Worm (Caenorhabditis elegans) whole organism, young adult: ENCODE data around the gene rack-1.

ENCODE experiments used
- C06A6.2 ChIP-seq: fragments of 200-800 bp; sonication (Bioruptor generic); conservative IDR thresholded peaks from 2 replicates; pipeline ENCODE4 v1.3.6; 2022; ENCODE audit warnings: missing genetic modification characterization, missing compliant biosample characterization
- C17E4.6 ChIP-seq: fragments of 200-800 bp; sonication (Bioruptor generic); IDR thresholded peaks from 2 replicates; pipeline ENCODE4 v1.3.6; 2022; ENCODE audit warnings: missing genetic modification reagents, missing genetic modification characterization, missing compliant biosample characterization
- F33H1.4 ChIP-seq: fragments of 200-800 bp; sonication (Bioruptor generic); IDR thresholded peaks from 2 replicates; pipeline ENCODE4 v1.3.6; 2022; ENCODE audit warnings: missing genetic modification reagents, missing genetic modification characterization, missing compliant biosample characterization
- Y67H2A.10 ChIP-seq: fragments of 200-800 bp; sonication (Bioruptor generic); conservative IDR thresholded peaks from 2 replicates; pipeline ENCODE4 v1.3.6; 2022; ENCODE audit warnings: missing genetic modification reagents, missing genetic modification characterization, missing compliant biosample characterization
- athp-1 ChIP-seq: sonication (generic microtip); optimal IDR thresholded peaks from 2 replicates; lab custom pipeline; 2017; ENCODE audit warnings: mild to moderate bottlenecking, missing genetic modification characterization, missing compliant biosample characterization
- attf-3 ChIP-seq: fragments of 200-800 bp; sonication (Bioruptor generic); conservative IDR thresholded peaks from 2 replicates; pipeline ENCODE4 v1.3.6; 2022; ENCODE audit warnings: missing genetic modification reagents, missing genetic modification characterization, missing compliant biosample characterization
- bed-2 ChIP-seq: fragments of 200-800 bp; sonication (Bioruptor generic); IDR thresholded peaks from 2 replicates; pipeline ENCODE4 v1.3.6; 2022; ENCODE audit warnings: missing genetic modification reagents, missing genetic modification characterization, missing compliant biosample characterization
- ccch-3 ChIP-seq: fragments of 200-800 bp; sonication (Bioruptor generic); optimal IDR thresholded peaks from 2 replicates; lab custom pipeline; 2018; ENCODE audit warnings: mild to moderate bottlenecking, missing genetic modification characterization, missing compliant biosample characterization
- cebp-1 ChIP-seq, 2 experiments: fragments of 200-800 bp in 1 of 2; sonication (Bioruptor generic) in 1 of 2; sonication (generic microtip) in 1 of 2; IDR thresholded peaks in 1 of 2; optimal IDR thresholded peaks in 1 of 2; 2 replicates each; pipeline versions ENCODE4 v1.3.6 to Lab custom; 2017 to 2022; ENCODE audit warnings: missing compliant biosample characterization in 2 of 2, missing genetic modification characterization in 2 of 2, mild to moderate bottlenecking in 1 of 2, missing genetic modification reagents in 1 of 2, moderate library complexity in 1 of 2
- ceh-100 ChIP-seq: fragments of 200-800 bp; sonication (Bioruptor generic); IDR thresholded peaks from 2 replicates; pipeline ENCODE4 v1.3.6; 2022; ENCODE audit warnings: missing genetic modification reagents, missing genetic modification characterization, missing compliant biosample characterization
- ceh-27 ChIP-seq: fragments of 200-800 bp; sonication (Bioruptor generic); optimal IDR thresholded peaks from 2 replicates; lab custom pipeline; 2018; ENCODE audit warnings: mild to moderate bottlenecking, missing genetic modification characterization, moderate library complexity, missing compliant biosample characterization
- dox-1 ChIP-seq: fragments of 200-800 bp; sonication (Bioruptor generic); IDR thresholded peaks from 2 replicates; pipeline ENCODE4 v1.3.6; 2022; ENCODE audit warnings: missing genetic modification reagents, missing genetic modification characterization, missing compliant biosample characterization
- egrh-3 ChIP-seq: fragments of 200-800 bp; sonication (Bioruptor generic); IDR thresholded peaks from 2 replicates; pipeline ENCODE4 v1.3.6; 2022; ENCODE audit warnings: missing genetic modification reagents, missing genetic modification characterization, missing compliant biosample characterization
- ekl-4 ChIP-seq: fragments of 200-800 bp; sonication (Bioruptor generic); IDR thresholded peaks from 2 replicates; pipeline ENCODE4 v1.3.6; 2022; ENCODE audit warnings: missing genetic modification reagents, missing genetic modification characterization, missing compliant biosample characterization
- fkh-3 ChIP-seq: sonication (generic microtip); optimal IDR thresholded peaks from 2 replicates; lab custom pipeline; 2016; ENCODE audit warnings: mild to moderate bottlenecking, missing genetic modification characterization, missing compliant biosample characterization
- him-1 ChIP-seq: sonication (generic microtip); optimal IDR thresholded peaks from 2 replicates; lab custom pipeline; 2016; ENCODE audit warnings: missing genotype, missing genetic modification reagents, missing genetic modification characterization, missing compliant biosample characterization
- lag-1 ChIP-seq: fragments of 200-800 bp; sonication (Bioruptor generic); IDR thresholded peaks from 2 replicates; pipeline ENCODE4 v1.3.6; 2022; ENCODE audit warnings: missing genetic modification reagents, missing genetic modification characterization, missing compliant biosample characterization
- let-607 ChIP-seq, 2 experiments: fragments of 200-800 bp in 1 of 2; sonication (Bioruptor generic) in 1 of 2; sonication (generic microtip) in 1 of 2; optimal IDR thresholded peaks; 2 replicates each; lab custom pipeline; 2016 to 2018; ENCODE audit warnings: mild to moderate bottlenecking in 2 of 2, missing compliant biosample characterization in 2 of 2, missing genetic modification characterization in 2 of 2, moderate library complexity in 2 of 2, missing genotype in 1 of 2
- lin-26 ChIP-seq: fragments of 200-800 bp; sonication (Bioruptor generic); IDR thresholded peaks from 2 replicates; pipeline ENCODE4 v1.3.6; 2022; ENCODE audit warnings: missing genetic modification reagents, missing genetic modification characterization, missing compliant biosample characterization
- lin-40 ChIP-seq: sonication (generic microtip); optimal IDR thresholded peaks from 2 replicates; lab custom pipeline; 2016; ENCODE audit warnings: missing genetic modification characterization, mild to moderate bottlenecking, missing compliant biosample characterization, missing genotype, missing genetic modification reagents
- madf-8 ChIP-seq: fragments of 200-800 bp; sonication (Bioruptor generic); conservative IDR thresholded peaks from 2 replicates; pipeline ENCODE4 v1.3.6; 2022; ENCODE audit warnings: missing genetic modification reagents, missing genetic modification characterization, missing compliant biosample characterization
- mcd-1 ChIP-seq: fragments of 200-800 bp; sonication (Bioruptor generic); IDR thresholded peaks from 2 replicates; pipeline ENCODE4 v1.3.6; 2022; ENCODE audit warnings: missing genetic modification reagents, missing genetic modification characterization, missing compliant biosample characterization
- mes-4 ChIP-seq: sonication (generic microtip); optimal IDR thresholded peaks from 2 replicates; lab custom pipeline; 2016; ENCODE audit warnings: missing genotype, missing genetic modification characterization, missing compliant biosample characterization
- nfya-1 ChIP-seq: sonication (generic microtip); optimal IDR thresholded peaks from 2 replicates; lab custom pipeline; 2017; ENCODE audit warnings: antibody characterized with exemption, missing compliant biosample characterization, missing genetic modification characterization, borderline replicate concordance; ENCODE audit not compliant: insufficient read depth
- nfya-2 ChIP-seq: fragments of 200-800 bp; sonication (Bioruptor generic); IDR thresholded peaks from 2 replicates; pipeline ENCODE4 v1.3.6; 2022; ENCODE audit warnings: missing genetic modification reagents, missing genetic modification characterization, missing compliant biosample characterization
- nhr-80 ChIP-seq: sonication (generic microtip); optimal IDR thresholded peaks from 2 replicates; lab custom pipeline; 2016; ENCODE audit warnings: missing genetic modification characterization, missing compliant biosample characterization
- pbrm-1 ChIP-seq: fragments of 200-800 bp; sonication (Bioruptor generic); IDR thresholded peaks from 2 replicates; pipeline ENCODE4 v1.3.6; 2022; ENCODE audit warnings: missing genetic modification reagents, missing genetic modification characterization, missing compliant biosample characterization
- rcor-1 ChIP-seq: fragments of 200-800 bp; sonication (Bioruptor generic); IDR thresholded peaks from 2 replicates; pipeline ENCODE4 v1.3.6; 2022; ENCODE audit warnings: missing genetic modification reagents, missing genetic modification characterization, missing compliant biosample characterization
- rec-8 ChIP-seq, 2 experiments: sonication (generic microtip); optimal IDR thresholded peaks; 2 replicates each; lab custom pipeline; 2016; ENCODE audit warnings: mild to moderate bottlenecking in 2 of 2, missing genetic modification characterization in 2 of 2, missing genetic modification reagents in 2 of 2, missing genotype in 2 of 2, missing biosample characterization in 1 of 2, missing compliant biosample characterization in 1 of 2, moderate library complexity in 1 of 2
- repo-1 ChIP-seq: sonication (generic microtip); optimal IDR thresholded peaks from 2 replicates; lab custom pipeline; 2017; ENCODE audit warnings: mild to moderate bottlenecking, missing genetic modification characterization, missing compliant biosample characterization
- sdz-38 ChIP-seq: sonication (generic microtip); optimal IDR thresholded peaks from 2 replicates; lab custom pipeline; 2016; ENCODE audit warnings: missing genotype, missing genetic modification characterization, missing compliant biosample characterization
- sea-2 ChIP-seq: fragments of 200-800 bp; sonication (Bioruptor generic); IDR thresholded peaks from 2 replicates; pipeline ENCODE4 v1.3.6; 2022; ENCODE audit warnings: missing genetic modification characterization, missing compliant biosample characterization
- snpc-3.4 ChIP-seq: sonication (generic microtip); optimal IDR thresholded peaks from 2 replicates; lab custom pipeline; 2017; ENCODE audit warnings: missing genetic modification characterization, mild to moderate bottlenecking, missing compliant biosample characterization, antibody characterized with exemption, moderate library complexity, missing genotype, missing genetic modification reagents
- unc-130 ChIP-seq: sonication (generic microtip); optimal IDR thresholded peaks from 2 replicates; lab custom pipeline; 2016; ENCODE audit warnings: missing genetic modification reagents, missing genetic modification characterization, missing compliant biosample characterization
- xnd-1 ChIP-seq: sonication (generic microtip); optimal IDR thresholded peaks from 2 replicates; lab custom pipeline; 2016; ENCODE audit warnings: missing genotype, missing genetic modification reagents, missing genetic modification characterization, missing compliant biosample characterization
- zfh-2 ChIP-seq: fragments of 200-800 bp; sonication (Bioruptor generic); conservative IDR thresholded peaks from 2 replicates; pipeline ENCODE4 v1.3.6; 2022; ENCODE audit warnings: missing genetic modification reagents, missing genetic modification characterization, missing compliant biosample characterization
- zim-3 ChIP-seq: sonication (generic microtip); optimal IDR thresholded peaks from 2 replicates; lab custom pipeline; 2017; ENCODE audit warnings: mild to moderate bottlenecking, missing genetic modification characterization, moderate library complexity, missing compliant biosample characterization
- ztf-26 ChIP-seq: sonication (generic microtip); optimal IDR thresholded peaks from 2 replicates; lab custom pipeline; 2017; ENCODE audit warnings: missing genetic modification characterization, missing compliant biosample characterization

Gene rack-1

DNA sequence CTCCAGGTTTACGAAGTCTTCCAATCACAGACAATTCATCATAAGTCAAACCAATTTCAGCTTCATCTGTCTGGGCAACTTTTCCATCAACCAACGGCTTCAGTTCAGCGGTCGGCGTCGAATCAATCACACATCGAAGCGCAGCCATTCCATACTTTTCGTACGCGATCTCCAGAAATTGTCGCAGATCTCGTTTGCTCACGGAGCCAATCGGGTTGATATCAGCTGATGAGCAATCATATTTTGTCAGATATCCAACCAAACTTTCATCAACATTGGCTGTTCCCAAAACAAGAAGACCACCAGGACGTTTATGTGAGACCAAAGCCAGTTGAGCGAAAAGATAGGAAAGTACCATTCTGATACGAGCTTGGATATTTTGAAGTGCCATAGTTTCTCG, 38.9 kb downstream of the rack-1 start:
- TF ChIP-seq xnd-1 (tag; lab: Kevin White, UChicago) (no peak), ccch-3 (GFP tag; lab: Kevin White, UChicago) (no peak), C17E4.6 (GFP tag; lab: Robert Waterston, UW) (no peak), sea-2 (GFP tag; lab: Robert Waterston, UW) (no peak), zim-3 (tag; lab: Kevin White, UChicago) (no peak)

DNA sequence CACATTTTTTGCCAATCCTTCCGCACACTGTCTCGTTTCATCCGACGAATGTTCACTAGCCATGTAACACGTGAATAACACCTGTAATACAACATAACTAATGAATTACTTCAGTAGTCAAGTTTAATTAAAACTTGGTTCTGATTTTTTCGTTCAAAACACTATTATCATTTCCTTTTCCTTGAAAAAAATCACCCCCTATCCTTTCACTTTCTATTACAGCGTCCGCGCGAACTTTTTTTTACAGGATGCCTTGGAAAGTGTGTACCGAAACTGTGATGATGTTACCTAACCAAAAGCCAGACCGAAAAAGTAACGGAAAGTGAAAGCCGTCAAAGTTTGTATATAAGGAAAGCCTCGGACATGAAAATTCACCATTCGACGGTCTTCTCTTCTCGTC, 39.6 kb downstream of the rack-1 start, which contains the start of gene col-124:
Gene col-124 (plus strand): TSS at position 374 of the 400 bp plus-strand sequence.
- no peak for TF ChIP-seq fkh-3
- TF ChIP-seq bed-2 (GFP tag; lab: Robert Waterston, UW) = no peak
- no peak for TF ChIP-seq Y67H2A.10 (GFP tag; lab: Robert Waterston, UW)
- no peak for TF ChIP-seq attf-3 (GFP tag; lab: Robert Waterston, UW)
- no peak for TF ChIP-seq mes-4 (tag; lab: Kevin White, UChicago)
- TF ChIP-seq F33H1.4 = no peak
- TF ChIP-seq rcor-1 = no peak
- TF ChIP-seq athp-1 (tag; lab: Kevin White, UChicago) = no peak
- TF ChIP-seq ekl-4 (GFP tag; lab: Robert Waterston, UW) = no peak
- TF ChIP-seq nhr-80 (tag; lab: Kevin White, UChicago) = no peak
- TF ChIP-seq ceh-100 (GFP tag; lab: Robert Waterston, UW) = no peak
- no peak for TF ChIP-seq ztf-26 (tag; lab: Kevin White, UChicago)

ce11 chrIV:10216704-10217296, 40.3 kb downstream of the rack-1 start:
- TF ChIP-seq ceh-27 (no peak), let-607 (tag; optimal IDR thresholded peaks at IDR 0.05; lab: Kevin White, UChicago) (peak in 1 of 2 experiments; percentile 36), cebp-1 (GFP tag; IDR thresholded peaks at IDR 0.05; lab: Robert Waterston, UW) (no peak), cebp-1 (tag; optimal IDR thresholded peaks at IDR 0.05; lab: Kevin White, UChicago) (no peak), repo-1 (tag; lab: Kevin White, UChicago) (peak; percentile 11), attf-3 (GFP tag; lab: Robert Waterston, UW) (no peak), ztf-26 (tag; lab: Kevin White, UChicago) (peak; percentile 95), snpc-3.4 (no peak), dox-1 (peak; percentile 34; the same call in 1 of the 2 replicates), mcd-1 (peak; percentile 30; the same call in 1 of the 2 replicates), sdz-38 (tag; lab: Kevin White, UChicago) (no peak), lag-1 (GFP tag; lab: Robert Waterston, UW) (no peak), madf-8 (GFP tag; lab: Robert Waterston, UW) (no peak), rec-8 (tag; optimal IDR thresholded peaks at IDR 0.05; lab: Kevin White, UChicago) (no peak), nfya-1 (tag; lab: Kevin White, UChicago) (no peak), nhr-80 (tag; lab: Kevin White, UChicago) (no peak), C06A6.2 (GFP tag; lab: Robert Waterston, UW) (peak; percentile 29; the same call in 1 of the 2 replicates), him-1 (no peak), pbrm-1 (peak; percentile 49; the same call in 1 of the 2 replicates), nfya-2 (GFP tag; lab: Robert Waterston, UW) (0 out of 2 replicates have a peak, but pooled peaks have one; percentile 40), zfh-2 (GFP tag; lab: Robert Waterston, UW) (peak; percentile 90), lin-26 (peak; percentile 90), egrh-3 (GFP tag; lab: Robert Waterston, UW) (peak; percentile 88), lin-40 (tag; lab: Kevin White, UChicago) (peak; percentile 63), unc-130 (GFP tag; lab: Kevin White, UChicago) (no peak)
